Worm (Caenorhabditis elegans): ENCODE measurements around the gene nuo-4.
"Not testable (repeated sequence)": the region's sequence is repeated elsewhere in the genome, so short reads cannot be mapped to it uniquely, and the experiment has no call there.

DNA sequence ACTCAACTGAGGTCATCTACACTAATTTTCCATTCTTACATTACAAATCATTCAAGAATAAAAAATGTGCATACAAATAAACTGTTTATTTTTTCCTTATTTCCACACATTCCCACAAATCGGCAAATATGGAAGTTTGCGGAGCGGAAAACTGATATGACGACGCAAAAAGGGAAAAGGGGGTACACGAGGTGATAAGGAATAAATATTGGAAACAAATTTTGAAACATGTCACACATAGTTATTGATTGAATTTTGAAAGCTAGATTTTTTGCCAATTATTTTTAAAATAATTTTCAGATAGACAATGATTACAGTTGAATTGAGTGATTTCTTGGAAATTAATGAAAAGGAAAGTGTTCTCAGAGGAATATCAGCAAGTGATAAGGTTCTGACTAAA is 30.0 kb downstream of the nuo-4 start, which contains the start of gene viro-2:
- not testable (repeated sequence) for TF ChIP-seq pag-3 (tag; optimal IDR thresholded peaks at IDR 0.05; ENCODE audit: borderline replicate concordance, insufficient read depth); dpl-1 (GFP tag; optimal IDR thresholded peaks at IDR 0.05)

All from whole organism, L1 larva.